Fruit fly (Drosophila melanogaster) whole organism, pupa: ENCODE results near the gene CG13476.
A peak's percentile ranks its signal among the peaks of the same experiment; 100 is the strongest.

Experiments
- CG10348 ChIP-seq: fragments of 200-800 bp; sonication (Bioruptor generic); IDR thresholded peaks from 2 replicates; pipeline ENCODE4 v1.3.6; 2022; ENCODE audit warnings: missing biosample characterization, missing genetic modification characterization
- CG12605 ChIP-seq: fragments of 200-800 bp; sonication (Bioruptor generic); IDR thresholded peaks from 2 replicates; pipeline ENCODE4 v1.3.6; 2022; ENCODE audit warnings: missing biosample characterization, missing genetic modification characterization
- CG13204 ChIP-seq: fragments of 200-800 bp; sonication (Bioruptor generic); optimal IDR thresholded peaks from 2 replicates; lab custom pipeline; 2018; ENCODE audit warnings: missing biosample characterization, mild to moderate bottlenecking, missing genetic modification characterization, moderate library complexity
- CG14655 ChIP-seq: fragments of 200-800 bp; sonication (Bioruptor generic); optimal IDR thresholded peaks from 3 replicates; lab custom pipeline; 2017; ENCODE audit warnings: mild to moderate bottlenecking, missing biosample characterization, missing genetic modification reagents, missing genetic modification characterization
- CG15710 ChIP-seq: fragments of 200-800 bp; sonication (Bioruptor generic); optimal IDR thresholded peaks from 2 replicates; lab custom pipeline; 2018; ENCODE audit warnings: missing biosample characterization, mild to moderate bottlenecking, missing genetic modification characterization, moderate library complexity
- CG17806 ChIP-seq: fragments of 200-800 bp; sonication (Bioruptor generic); optimal IDR thresholded peaks from 2 replicates; lab custom pipeline; 2018; ENCODE audit warnings: missing biosample characterization, mild to moderate bottlenecking, missing genetic modification characterization, moderate library complexity
- CG32121 ChIP-seq: fragments of 200-800 bp; sonication (Bioruptor generic); IDR thresholded peaks from 2 replicates; pipeline ENCODE4 v1.3.6; 2022; ENCODE audit warnings: missing biosample characterization, missing genetic modification characterization
- CG34367 ChIP-seq: fragments of 200-800 bp; sonication (Bioruptor generic); optimal IDR thresholded peaks from 2 replicates; lab custom pipeline; 2018; ENCODE audit warnings: missing biosample characterization, mild to moderate bottlenecking, missing genetic modification characterization
- CG4496 ChIP-seq: fragments of 200-800 bp; sonication (Bioruptor generic); IDR thresholded peaks from 3 replicates; pipeline ENCODE4 v1.3.6; 2022; ENCODE audit warnings: missing biosample characterization, missing genetic modification characterization
- CG8159 ChIP-seq: fragments of 200-800 bp; sonication (Bioruptor generic); optimal IDR thresholded peaks from 3 replicates; lab custom pipeline; 2018; ENCODE audit warnings: missing biosample characterization, mild to moderate bottlenecking, missing genetic modification characterization, moderate library complexity
- CG8301 ChIP-seq: fragments of 200-800 bp; sonication (Bioruptor generic); optimal IDR thresholded peaks from 2 replicates; lab custom pipeline; 2018; ENCODE audit warnings: missing biosample characterization, mild to moderate bottlenecking, missing genetic modification characterization
- CG9948 ChIP-seq: fragments of 200-800 bp; sonication (Bioruptor generic); optimal IDR thresholded peaks from 2 replicates; lab custom pipeline; 2018; ENCODE audit warnings: missing biosample characterization, mild to moderate bottlenecking, missing genetic modification characterization, moderate library complexity
- D1 ChIP-seq: fragments of 200-800 bp; sonication (Bioruptor generic); optimal IDR thresholded peaks from 2 replicates; lab custom pipeline; 2018; ENCODE audit warnings: missing biosample characterization, mild to moderate bottlenecking, missing genetic modification characterization, moderate library complexity
- EcR ChIP-seq: fragments of 200-800 bp; sonication (Bioruptor generic); optimal IDR thresholded peaks from 3 replicates; lab custom pipeline; 2019; ENCODE audit warnings: missing biosample characterization, missing genetic modification characterization, mild to moderate bottlenecking, moderate library complexity, missing genetic modification reagents
- Ets98B ChIP-seq: fragments of 200-800 bp; sonication (Bioruptor generic); IDR thresholded peaks from 2 replicates; pipeline ENCODE4 v1.3.6; 2022; ENCODE audit warnings: missing biosample characterization, missing genetic modification characterization
- Pif1A ChIP-seq: fragments of 200-800 bp; sonication (Bioruptor generic); optimal IDR thresholded peaks from 3 replicates; lab custom pipeline; 2016; ENCODE audit warnings: missing biosample characterization, missing genetic modification characterization
- Pif1B ChIP-seq: fragments of 200-800 bp; sonication (Bioruptor generic); optimal IDR thresholded peaks from 3 replicates; lab custom pipeline; 2016; ENCODE audit warnings: missing biosample characterization, missing genetic modification characterization
- Snoo ChIP-seq: fragments of 200-800 bp; sonication (Bioruptor generic); optimal IDR thresholded peaks from 3 replicates; lab custom pipeline; 2017; ENCODE audit warnings: missing biosample characterization, mild to moderate bottlenecking, missing genetic modification characterization, inconsistent platforms
- fd96Ca ChIP-seq: fragments of 200-800 bp; sonication (Bioruptor generic); IDR thresholded peaks from 3 replicates; pipeline ENCODE4 v1.3.6; 2022; ENCODE audit warnings: missing biosample characterization, missing genetic modification characterization
- gl ChIP-seq: fragments of 200-800 bp; sonication (Bioruptor generic); optimal IDR thresholded peaks from 2 replicates; lab custom pipeline; 2018; ENCODE audit warnings: missing biosample characterization, mild to moderate bottlenecking, missing genetic modification characterization
- rn ChIP-seq: fragments of 200-800 bp; sonication (Bioruptor generic); IDR thresholded peaks from 2 replicates; pipeline ENCODE4 v1.3.6; 2022; ENCODE audit warnings: missing biosample characterization, missing genetic modification characterization

Gene CG13476

dm6 chr3L:14705164-14705563 lies at the start of gene CG13476:
CG13476 (plus strand) TSS chr3L:14705464.
- TF ChIP-seq EcR (GFP tag; lab: Kevin White, UChicago) (no peak), Snoo (no peak), Pif1A (GFP tag; lab: Kevin White, UChicago) (no peak), CG9948 (tag; lab: Kevin White, UChicago) (no peak), Pif1B (GFP tag; lab: Kevin White, UChicago) (no peak), CG10348 (GFP tag; lab: Robert Waterston, UW) (no peak), CG17806 (tag; lab: Kevin White, UChicago) (no peak), CG32121 (no peak), Ets98B (GFP tag; lab: Robert Waterston, UW) (no peak), fd96Ca (GFP tag; lab: Robert Waterston, UW) (no peak), CG12605 (no peak), CG8159 (tag; lab: Kevin White, UChicago) (no peak), rn (no peak), D1 (tag; lab: Kevin White, UChicago) (no peak), CG34367 (tag; lab: Kevin White, UChicago) (no peak)

- no peak for TF ChIP-seq CG15710 (tag; lab: Kevin White, UChicago)
- no peak for TF ChIP-seq CG4496 (GFP tag; lab: Robert Waterston, UW)
- TF ChIP-seq CG17806 (tag; lab: Kevin White, UChicago), result no peak
- TF ChIP-seq fd96Ca (GFP tag; lab: Robert Waterston, UW), result no peak
- TF ChIP-seq rn, result no peak
- no peak for TF ChIP-seq EcR (GFP tag; lab: Kevin White, UChicago)
- TF ChIP-seq CG34367 (tag; lab: Kevin White, UChicago), result no peak
- no peak for TF ChIP-seq Pif1A (GFP tag; lab: Kevin White, UChicago)
- TF ChIP-seq CG10348 (GFP tag; lab: Robert Waterston, UW), result no peak
- TF ChIP-seq D1 (tag; lab: Kevin White, UChicago), result no peak
- no peak for TF ChIP-seq CG9948 (tag; lab: Kevin White, UChicago)
- no peak for TF ChIP-seq CG13204 (GFP tag; lab: Kevin White, UChicago)
- TF ChIP-seq CG12605, result no peak
- no peak for TF ChIP-seq CG8159 (tag; lab: Kevin White, UChicago)
- no peak for TF ChIP-seq Pif1B (GFP tag; lab: Kevin White, UChicago)
- no peak for TF ChIP-seq CG8301 (tag; lab: Kevin White, UChicago)
- no peak for TF ChIP-seq Snoo
- TF ChIP-seq CG32121, result no peak
These were observed 49.6 kb upstream of the CG13476 start for dm6 chr3L:14655681-14656080.

dm6 chr3L:14657485-14658054 lies 47.7 kb upstream of the CG13476 start:
- no peak for TF ChIP-seq CG34367 (tag; lab: Kevin White, UChicago)
- TF ChIP-seq CG8301 (tag; lab: Kevin White, UChicago), result no peak
- no peak for TF ChIP-seq Snoo
- no peak for TF ChIP-seq Pif1B (GFP tag; lab: Kevin White, UChicago)
- no peak for TF ChIP-seq fd96Ca (GFP tag; lab: Robert Waterston, UW)
- no peak for TF ChIP-seq CG12605
- no peak for TF ChIP-seq CG17806 (tag; lab: Kevin White, UChicago)
- no peak for TF ChIP-seq Pif1A (GFP tag; lab: Kevin White, UChicago)

dm6 chr3L:14659954-14660907 lies 45.0 kb upstream of the CG13476 start:
- peak; percentile 7 for TF ChIP-seq CG14655 (GFP tag; lab: Kevin White, UChicago)
- peak; percentile 68 for TF ChIP-seq EcR (GFP tag; lab: Kevin White, UChicago)
- no peak for TF ChIP-seq Pif1B (GFP tag; lab: Kevin White, UChicago)
- TF ChIP-seq CG9948 (tag; lab: Kevin White, UChicago), result no peak
- no peak for TF ChIP-seq CG34367 (tag; lab: Kevin White, UChicago)
- TF ChIP-seq fd96Ca (GFP tag; lab: Robert Waterston, UW), result no peak

dm6 chr3L:14661567-14662258 lies 43.6 kb upstream of the CG13476 start:
- TF ChIP-seq D1 (tag; lab: Kevin White, UChicago), result no peak
- TF ChIP-seq CG12605, result 0 out of 2 replicates have a peak, but pooled peaks have one; percentile 8
- TF ChIP-seq Snoo, result peak; percentile 17
- no peak for TF ChIP-seq CG10348 (GFP tag; lab: Robert Waterston, UW)
- TF ChIP-seq CG8159 (tag; lab: Kevin White, UChicago), result peak; percentile 39
- no peak for TF ChIP-seq rn
- TF ChIP-seq CG32121, result 0 out of 2 replicates have a peak, but pooled peaks have one; percentile 26
- TF ChIP-seq CG15710 (tag; lab: Kevin White, UChicago), result peak; percentile 8
- no peak for TF ChIP-seq CG4496 (GFP tag; lab: Robert Waterston, UW)
- TF ChIP-seq gl, result no peak
- no peak for TF ChIP-seq Pif1B (GFP tag; lab: Kevin White, UChicago)
- TF ChIP-seq Ets98B (GFP tag; lab: Robert Waterston, UW), result 0 out of 2 replicates have a peak, but pooled peaks have one; percentile 23
- TF ChIP-seq CG34367 (tag; lab: Kevin White, UChicago), result no peak
- no peak for TF ChIP-seq CG13204 (GFP tag; lab: Kevin White, UChicago)
- no peak for TF ChIP-seq CG17806 (tag; lab: Kevin White, UChicago)
- TF ChIP-seq CG8301 (tag; lab: Kevin White, UChicago), result no peak
- TF ChIP-seq Pif1A (GFP tag; lab: Kevin White, UChicago), result peak; percentile 25
- TF ChIP-seq EcR (GFP tag; lab: Kevin White, UChicago), result no peak
- no peak for TF ChIP-seq CG14655 (GFP tag; lab: Kevin White, UChicago)
- TF ChIP-seq CG9948 (tag; lab: Kevin White, UChicago), result no peak
- TF ChIP-seq fd96Ca (GFP tag; lab: Robert Waterston, UW), result 0 out of 3 replicates have a peak, but pooled peaks have one; percentile 33
